Worm (Caenorhabditis elegans) whole organism, L1 larva: ENCODE data around the gene rrc-1.
A peak's percentile ranks its signal among the peaks of the same experiment; 100 is the strongest.

Experiments
- F16B12.6 ChIP-seq: fragments of 150-350 bp; optimal IDR thresholded peaks from 2 replicates; lab custom pipeline; 2014; ENCODE audit warnings: missing biosample characterization, missing genetic modification characterization
- Y116A8C.19 ChIP-seq: sonication (generic microtip); optimal IDR thresholded peaks from 2 replicates; lab custom pipeline; 2016; ENCODE audit warnings: missing compliant biosample characterization, missing genetic modification characterization, borderline replicate concordance
- alr-1 ChIP-seq: fragments of 200-800 bp; sonication (Bioruptor generic); optimal IDR thresholded peaks from 2 replicates; lab custom pipeline; 2018; ENCODE audit warnings: borderline replicate concordance, mild to moderate bottlenecking, missing genetic modification characterization, missing compliant biosample characterization
- ama-1 ChIP-seq: fragments of 150-350 bp; optimal IDR thresholded peaks from 2 replicates; lab custom pipeline; 2014
- blmp-1 ChIP-seq: fragments of 150-350 bp; optimal IDR thresholded peaks from 2 replicates; lab custom pipeline; 2014; ENCODE audit warnings: missing biosample characterization, missing genetic modification characterization
- ceh-8 ChIP-seq: fragments of 200-800 bp; sonication (Bioruptor generic); optimal IDR thresholded peaks from 2 replicates; lab custom pipeline; 2018; ENCODE audit warnings: mild to moderate bottlenecking, missing genetic modification characterization, moderate library complexity, missing compliant biosample characterization
- ceh-82 ChIP-seq, 3 experiments: fragments of 150-350 bp in 1 of 3; sonication (generic microtip) in 2 of 3; optimal IDR thresholded peaks; 2 replicates each; lab custom pipeline; 2014 to 2017; ENCODE audit warnings: missing biosample characterization in 3 of 3, missing genetic modification characterization in 3 of 3
- ceh-88 ChIP-seq: fragments of 200-800 bp; sonication (Bioruptor generic); IDR thresholded peaks from 2 replicates; pipeline ENCODE4 v1.3.6; 2022; ENCODE audit warnings: missing genetic modification characterization, missing compliant biosample characterization
- ceh-90 ChIP-seq: sonication (generic microtip); optimal IDR thresholded peaks from 2 replicates; lab custom pipeline; 2016; ENCODE audit warnings: missing genetic modification characterization, missing compliant biosample characterization
- dpl-1 ChIP-seq, 3 experiments: fragments of 150-350 bp in 2 of 3; sonication (generic microtip) in 1 of 3; optimal IDR thresholded peaks; 2 replicates each; lab custom pipeline; 2014 to 2017; ENCODE audit warnings: missing biosample characterization in 3 of 3, missing genetic modification characterization in 3 of 3, missing genetic modification reagents in 3 of 3
- efl-1 ChIP-seq, 4 experiments: fragments of 150-350 bp; optimal IDR thresholded peaks in 3 of 4; peaks in 1 of 4; 1 replicate in 1 of 4; 2 replicates in 3 of 4; lab custom pipeline; 2014; ENCODE audit warnings: missing biosample characterization in 2 of 4, missing genetic modification characterization in 2 of 4, missing genetic modification reagents in 2 of 4
- efl-3 ChIP-seq: fragments of 200-800 bp; sonication (Bioruptor generic); optimal IDR thresholded peaks from 2 replicates; lab custom pipeline; 2018; ENCODE audit warnings: mild to moderate bottlenecking, missing genetic modification characterization, missing compliant biosample characterization
- egl-13 ChIP-seq: sonication (generic microtip); optimal IDR thresholded peaks from 2 replicates; lab custom pipeline; 2016; ENCODE audit warnings: missing genotype, missing genetic modification reagents, missing genetic modification characterization, missing compliant biosample characterization
- fkh-10 ChIP-seq: sonication (generic microtip); optimal IDR thresholded peaks from 2 replicates; lab custom pipeline; 2017; ENCODE audit warnings: missing biosample characterization, missing genetic modification reagents, missing genetic modification characterization
- fkh-4 ChIP-seq: sonication (generic microtip); optimal IDR thresholded peaks from 2 replicates; lab custom pipeline; 2016; ENCODE audit warnings: missing compliant biosample characterization, missing genetic modification characterization, borderline replicate concordance
- fos-1 ChIP-seq: fragments of 150-350 bp; optimal IDR thresholded peaks from 2 replicates; lab custom pipeline; 2014; ENCODE audit warnings: missing biosample characterization, missing genetic modification characterization
- grh-1 ChIP-seq: fragments of 200-800 bp; sonication (Bioruptor generic); IDR thresholded peaks from 2 replicates; pipeline ENCODE4 v1.3.6; 2022; ENCODE audit warnings: missing genetic modification reagents, missing genetic modification characterization, missing compliant biosample characterization
- hlh-17 ChIP-seq: fragments of 200-800 bp; sonication (Bioruptor generic); optimal IDR thresholded peaks from 2 replicates; lab custom pipeline; 2018; ENCODE audit warnings: missing genetic modification characterization, mild to moderate bottlenecking, missing compliant biosample characterization, moderate library complexity, borderline replicate concordance
- irx-1 ChIP-seq: sonication (generic microtip); optimal IDR thresholded peaks from 2 replicates; lab custom pipeline; 2016; ENCODE audit warnings: missing genetic modification characterization, missing compliant biosample characterization
- lin-13 ChIP-seq: fragments of 150-350 bp; optimal IDR thresholded peaks from 2 replicates; lab custom pipeline; 2014; ENCODE audit warnings: missing biosample characterization, missing genetic modification reagents, missing genetic modification characterization
- lin-14 ChIP-seq: fragments of 200-800 bp; sonication (Bioruptor generic); optimal IDR thresholded peaks from 2 replicates; lab custom pipeline; 2018; ENCODE audit warnings: mild to moderate bottlenecking, missing genetic modification characterization, moderate library complexity, missing compliant biosample characterization
- lin-15B ChIP-seq: fragments of 150-350 bp; sonication (generic microtip); optimal IDR thresholded peaks from 3 replicates; lab custom pipeline; 2014; ENCODE audit warnings: missing biosample characterization, missing genetic modification characterization
- lin-35 ChIP-seq, 2 experiments: fragments of 150-350 bp; optimal IDR thresholded peaks; 2 replicates each; lab custom pipeline; 2014; ENCODE audit warnings: missing biosample characterization in 2 of 2, missing genetic modification characterization in 2 of 2, missing genetic modification reagents in 2 of 2
- lin-39 ChIP-seq: fragments of 150-350 bp; optimal IDR thresholded peaks from 2 replicates; lab custom pipeline; 2014; ENCODE audit warnings: missing biosample characterization, missing genetic modification reagents, missing genetic modification characterization
- lir-3 ChIP-seq: sonication (generic microtip); optimal IDR thresholded peaks from 2 replicates; lab custom pipeline; 2016; ENCODE audit warnings: mild to moderate bottlenecking, missing genetic modification characterization, moderate library complexity, missing compliant biosample characterization; ENCODE audit not compliant: poor library complexity
- mdl-1 ChIP-seq, 2 experiments: fragments of 150-350 bp; optimal IDR thresholded peaks; 2 replicates each; lab custom pipeline; 2014 to 2017; ENCODE audit warnings: missing biosample characterization in 2 of 2, missing genetic modification characterization in 2 of 2, inconsistent platforms in 1 of 2
- mef-2 ChIP-seq: fragments of 150-350 bp; optimal IDR thresholded peaks from 2 replicates; lab custom pipeline; 2014; ENCODE audit warnings: missing biosample characterization, missing genetic modification characterization
- mep-1 ChIP-seq: fragments of 150-350 bp; optimal IDR thresholded peaks from 2 replicates; lab custom pipeline; 2014; ENCODE audit warnings: missing biosample characterization, missing genetic modification characterization
- nhr-12 ChIP-seq: sonication (generic microtip); optimal IDR thresholded peaks from 2 replicates; lab custom pipeline; 2017; ENCODE audit warnings: missing biosample characterization, missing genetic modification characterization
- nhr-28 ChIP-seq: fragments of 150-350 bp; optimal IDR thresholded peaks from 2 replicates; lab custom pipeline; 2014; ENCODE audit warnings: missing biosample characterization, missing genetic modification characterization
- nhr-47 ChIP-seq: sonication (generic microtip); optimal IDR thresholded peaks from 2 replicates; lab custom pipeline; 2016; ENCODE audit warnings: mild to moderate bottlenecking, missing genetic modification characterization, moderate library complexity, missing compliant biosample characterization
- nhr-76 ChIP-seq: sonication (generic microtip); optimal IDR thresholded peaks from 2 replicates; lab custom pipeline; 2017; ENCODE audit warnings: missing biosample characterization, missing genetic modification characterization
- nhr-77 ChIP-seq: fragments of 150-350 bp; optimal IDR thresholded peaks from 2 replicates; lab custom pipeline; 2014; ENCODE audit warnings: missing biosample characterization, missing genetic modification characterization
- nhr-84 ChIP-seq: sonication (generic microtip); optimal IDR thresholded peaks from 2 replicates; lab custom pipeline; 2017; ENCODE audit warnings: missing biosample characterization, missing genetic modification characterization
- nhr-85 ChIP-seq: sonication (generic microtip); peaks from one replicate; lab custom pipeline; 2016; ENCODE audit warnings: missing genetic modification characterization, inconsistent platforms, missing compliant biosample characterization
- pax-3 ChIP-seq: fragments of 200-800 bp; sonication (Bioruptor generic); optimal IDR thresholded peaks from 2 replicates; lab custom pipeline; 2018; ENCODE audit warnings: mild to moderate bottlenecking, missing genetic modification characterization, moderate library complexity, missing compliant biosample characterization
- pqm-1 ChIP-seq: sonication (generic microtip); optimal IDR thresholded peaks from 3 replicates; lab custom pipeline; 2017; ENCODE audit warnings: missing biosample characterization, missing genetic modification characterization
- rnt-1 ChIP-seq: sonication (generic microtip); optimal IDR thresholded peaks from 2 replicates; lab custom pipeline; 2016; ENCODE audit warnings: mild to moderate bottlenecking, missing genetic modification characterization, moderate library complexity, missing compliant biosample characterization
- skn-1 ChIP-seq: fragments of 150-350 bp; optimal IDR thresholded peaks from 2 replicates; lab custom pipeline; 2014; ENCODE audit warnings: missing biosample characterization, missing genetic modification characterization
- snu-23 ChIP-seq: sonication (generic microtip); optimal IDR thresholded peaks from 2 replicates; lab custom pipeline; 2016; ENCODE audit warnings: missing genetic modification characterization, missing compliant biosample characterization
- sox-4 ChIP-seq: sonication (generic microtip); optimal IDR thresholded peaks from 2 replicates; lab custom pipeline; 2016; ENCODE audit warnings: missing genetic modification characterization, missing compliant biosample characterization
- sptf-1 ChIP-seq: fragments of 150-350 bp; optimal IDR thresholded peaks from 2 replicates; lab custom pipeline; 2014; ENCODE audit warnings: missing biosample characterization, missing genetic modification characterization
- sup-37 ChIP-seq: fragments of 200-800 bp; sonication (Bioruptor generic); optimal IDR thresholded peaks from 2 replicates; lab custom pipeline; 2018; ENCODE audit warnings: mild to moderate bottlenecking, missing genetic modification characterization, missing compliant biosample characterization
- swsn-7 ChIP-seq: sonication (generic microtip); optimal IDR thresholded peaks from 2 replicates; lab custom pipeline; 2016; ENCODE audit warnings: missing genetic modification characterization, missing compliant biosample characterization
- tbx-2 ChIP-seq: sonication (generic microtip); optimal IDR thresholded peaks from 2 replicates; lab custom pipeline; 2016; ENCODE audit warnings: missing genetic modification characterization, missing compliant biosample characterization
- unc-130 ChIP-seq: fragments of 150-350 bp; optimal IDR thresholded peaks from 2 replicates; lab custom pipeline; 2017; ENCODE audit warnings: missing biosample characterization, missing genetic modification characterization, inconsistent platforms
- unc-30 ChIP-seq: sonication (generic microtip); optimal IDR thresholded peaks from 2 replicates; lab custom pipeline; 2017; ENCODE audit warnings: missing biosample characterization, missing genetic modification characterization
- unc-86 ChIP-seq: sonication (generic microtip); optimal IDR thresholded peaks from 2 replicates; lab custom pipeline; 2016; ENCODE audit warnings: missing genetic modification characterization, missing compliant biosample characterization
- vab-15 ChIP-seq: sonication (generic microtip); optimal IDR thresholded peaks from 2 replicates; lab custom pipeline; 2017; ENCODE audit warnings: missing genotype, mild to moderate bottlenecking, missing genetic modification characterization, missing compliant biosample characterization
- xbp-1 ChIP-seq: sonication (generic microtip); optimal IDR thresholded peaks from 2 replicates; lab custom pipeline; 2016; ENCODE audit warnings: missing genetic modification characterization, missing compliant biosample characterization
- ztf-4 ChIP-seq: fragments of 150-350 bp; optimal IDR thresholded peaks from 2 replicates; lab custom pipeline; 2014; ENCODE audit warnings: missing biosample characterization, missing genetic modification characterization

The rrc-1 gene

ce11 chrX:9774323-9774722 lies 56.8 kb downstream of the rrc-1 start, which contains the start of gene T09B9.4:
Gene T09B9.4, minus strand, starts transcription at chrX:9774352.
- TF ChIP-seq Y116A8C.19 (no peak), ceh-88 (GFP tag; lab: Robert Waterston, UW) (no peak), tbx-2 (no peak), egl-13 (tag; lab: Kevin White, UChicago) (no peak), snu-23 (GFP tag; lab: Kevin White, UChicago) (no peak), pqm-1 (no peak), irx-1 (tag; lab: Kevin White, UChicago) (no peak), sptf-1 (tag; lab: Kevin White, UChicago) (no peak), nhr-47 (tag; lab: Kevin White, UChicago) (no peak), mef-2 (no peak), vab-15 (tag; lab: Kevin White, UChicago) (no peak), unc-130 (tag; lab: Kevin White, UChicago) (no peak), lin-35 (GFP tag; optimal IDR thresholded peaks at IDR 0.05; lab: Kevin White, UChicago) (no peak), nhr-12 (no peak), mdl-1 (tag; optimal IDR thresholded peaks at IDR 0.05; lab: Kevin White, UChicago) (peak in 1 of 2 experiments; percentile 32), F16B12.6 (tag; lab: Kevin White, UChicago) (no peak), alr-1 (tag; lab: Kevin White, UChicago) (no peak), fkh-4 (tag; lab: Kevin White, UChicago) (no peak), unc-86 (tag; lab: Kevin White, UChicago) (no peak), dpl-1 (GFP tag; optimal IDR thresholded peaks at IDR 0.05; lab: Kevin White, UChicago) (peak in 1 of 3 experiments; percentile 18), nhr-84 (tag; lab: Kevin White, UChicago) (no peak), mep-1 (tag; lab: Kevin White, UChicago) (peak; percentile 35), ceh-82 (tag; optimal IDR thresholded peaks at IDR 0.05; lab: Kevin White, UChicago) (peak in 1 of 3 experiments; percentile 39), fkh-10 (GFP tag; lab: Kevin White, UChicago) (no peak), xbp-1 (tag; lab: Kevin White, UChicago) (peak; percentile 29), nhr-77 (tag; lab: Kevin White, UChicago) (no peak), skn-1 (tag; lab: Kevin White, UChicago) (peak; percentile 12), ama-1 (no peak), lin-15B (tag; lab: Kevin White, UChicago) (peak; percentile 7), hlh-17 (GFP tag; lab: Kevin White, UChicago) (no peak), ztf-4 (tag; lab: Kevin White, UChicago) (no peak), ceh-8 (no peak), ceh-90 (no peak), lir-3 (no peak), nhr-76 (tag; lab: Kevin White, UChicago) (no peak), lin-13 (GFP tag; lab: Kevin White, UChicago) (peak; percentile 10), rnt-1 (tag; lab: Kevin White, UChicago) (peak; percentile 37), sox-4 (tag; lab: Kevin White, UChicago) (no peak), fos-1 (no peak), swsn-7 (tag; lab: Kevin White, UChicago) (peak; percentile 9), efl-3 (GFP tag; lab: Kevin White, UChicago) (no peak), pax-3 (no peak), sup-37 (GFP tag; lab: Kevin White, UChicago) (no peak), unc-30 (tag; lab: Kevin White, UChicago) (no peak), blmp-1 (tag; lab: Kevin White, UChicago) (peak; percentile 21), lin-14 (peak; percentile 92), lin-39 (tag; lab: Kevin White, UChicago) (no peak), nhr-28 (tag; lab: Kevin White, UChicago) (no peak), grh-1 (GFP tag; lab: Robert Waterston, UW) (no peak), nhr-85 (tag; lab: Kevin White, UChicago) (no peak), efl-1 (optimal IDR thresholded peaks at IDR 0.05; lab: Kevin White, UChicago) (peak in 1 of 2 experiments; percentile 8), efl-1 (GFP tag; optimal IDR thresholded peaks at IDR 0.05 in 1 of 2; lab: Kevin White, UChicago) (peak; percentile 36 to 42)
